Fruit fly (Drosophila melanogaster) whole organism, prepupa: ENCODE data around the gene Cpr64Ad.

Experiments used
- CG3032 ChIP-seq: fragments of 200-800 bp; optimal IDR thresholded peaks from 2 replicates; lab custom pipeline; 2019; ENCODE audit warnings: missing biosample characterization, mild to moderate bottlenecking, missing genetic modification characterization, moderate library complexity
- Lpt ChIP-seq: fragments of 200-800 bp; sonication (Bioruptor generic); optimal IDR thresholded peaks from 3 replicates; lab custom pipeline; 2016; ENCODE audit warnings: missing biosample characterization, missing genetic modification characterization

- TF ChIP-seq CG3032 (tag; lab: Kevin White, UChicago) (peak; percentile 85), Lpt (peak; percentile 65)
These were observed 44.0 kb downstream of the Cpr64Ad start, which contains the start of the genes CG15011 and CG1309 for dm6 chr3L:4259102-4259558.
